Worm (Caenorhabditis elegans): ENCODE measurements around the gene znf-706.

The znf-706 gene

DNA sequence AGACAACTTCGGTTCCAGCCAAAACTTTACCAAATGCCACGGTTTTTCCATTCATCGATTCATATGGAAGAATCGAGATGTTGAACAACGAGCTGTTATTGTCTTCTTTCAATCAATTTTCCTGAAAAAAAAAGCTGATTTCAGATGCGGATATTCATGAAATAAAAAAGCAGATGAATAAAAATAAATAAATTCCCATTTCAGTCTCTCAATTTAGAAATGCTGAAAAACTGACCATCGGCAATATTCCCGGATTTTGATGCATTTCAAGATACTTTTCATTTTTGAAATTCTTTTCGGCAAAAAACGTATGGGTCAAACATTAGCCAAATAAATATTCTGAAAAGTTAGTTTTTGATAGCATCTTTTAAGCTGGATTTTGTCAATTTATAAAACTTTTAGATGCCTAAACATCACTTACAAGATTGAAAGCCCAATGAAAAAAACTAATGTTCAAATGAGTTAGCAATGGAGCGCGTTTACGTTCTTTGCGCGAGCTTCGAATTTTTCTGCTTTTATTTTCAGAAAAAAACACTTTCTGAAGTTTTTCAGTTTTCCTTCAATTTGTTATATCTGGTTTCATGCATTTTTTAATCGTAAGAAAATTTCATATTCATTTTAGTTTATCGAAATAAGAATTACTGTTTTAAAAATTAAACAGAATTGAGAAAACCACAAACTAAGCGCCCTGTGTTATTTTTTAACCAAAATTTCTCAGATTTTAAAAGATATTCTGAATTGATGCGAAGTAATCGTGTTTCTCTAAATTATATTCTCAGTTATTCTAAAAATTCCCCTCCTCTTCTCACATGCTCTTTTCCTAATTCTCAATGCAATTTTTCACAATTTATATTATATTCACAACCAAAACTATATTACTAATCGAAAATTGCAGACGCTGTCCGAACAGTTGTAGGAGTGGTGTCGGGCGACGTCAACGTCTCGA, 8.3 kb upstream of the znf-706 start, which contains the start of the genes C01F6.14 and fem-3:
C01F6.14 (minus strand) TSS at position 51 of the 946 bp plus-strand sequence.
fem-3 (plus strand) TSS at position 896 of the 946 bp plus-strand sequence.
- TF ChIP-seq sptf-2 (GFP tag; optimal IDR thresholded peaks at IDR 0.05), result no peak

DNA sequence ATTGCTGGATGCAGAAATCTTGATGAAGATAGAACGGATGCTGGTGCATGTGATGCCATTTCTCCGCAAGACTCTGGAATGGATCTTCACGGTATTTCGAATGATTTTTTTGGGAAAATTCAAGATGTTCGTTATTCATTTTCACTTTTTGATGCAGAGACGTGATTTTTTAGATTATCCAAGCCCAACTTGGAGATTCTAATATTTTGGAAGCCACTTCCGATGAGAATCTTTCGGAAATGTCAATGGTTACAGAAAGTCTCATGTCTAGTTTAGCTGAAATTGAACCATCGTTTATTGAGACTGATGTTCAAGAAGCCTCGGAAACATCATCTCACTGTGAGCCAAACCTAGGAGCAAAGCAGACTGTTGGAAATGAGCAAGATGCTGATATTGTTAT, 4.8 kb upstream of the znf-706 start:
- no peak for TF ChIP-seq K11D2.4 (GFP tag; IDR thresholded peaks at IDR 0.05)
- TF ChIP-seq ceh-40 (GFP tag; IDR thresholded peaks at IDR 0.05), result no peak
- no peak for TF ChIP-seq attf-5 (GFP tag; optimal IDR thresholded peaks at IDR 0.05)

DNA sequence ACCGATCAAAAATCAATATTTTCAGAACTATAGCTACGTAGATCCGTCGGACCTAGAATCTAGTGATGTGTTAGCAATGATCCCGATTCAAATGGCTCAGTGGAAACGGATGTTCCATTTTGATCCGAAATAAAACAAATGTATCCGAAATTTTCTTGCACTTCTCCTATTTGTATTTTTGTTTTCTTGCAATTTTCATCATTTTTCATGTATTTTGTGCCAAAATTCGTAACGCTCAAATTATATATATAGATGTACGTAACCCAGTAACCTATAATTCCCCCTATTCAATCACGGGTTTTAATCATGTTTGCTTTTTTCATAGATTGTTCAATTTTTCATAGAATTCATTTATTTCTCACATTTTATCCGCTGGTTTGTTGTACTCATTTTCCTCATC, 2.9 kb upstream of the znf-706 start, which contains the start of gene gldi-10:
gldi-10 (plus strand) TSS at position 301 of the 400 bp plus-strand sequence.
- no peak for TF ChIP-seq nhr-179 (tag; optimal IDR thresholded peaks at IDR 0.05)
- no peak for TF ChIP-seq F55B11.4 (tag; optimal IDR thresholded peaks at IDR 0.05; ENCODE audit: borderline replicate concordance, insufficient read depth)
- no peak for TF ChIP-seq lin-26 (GFP tag; IDR thresholded peaks at IDR 0.05)

DNA sequence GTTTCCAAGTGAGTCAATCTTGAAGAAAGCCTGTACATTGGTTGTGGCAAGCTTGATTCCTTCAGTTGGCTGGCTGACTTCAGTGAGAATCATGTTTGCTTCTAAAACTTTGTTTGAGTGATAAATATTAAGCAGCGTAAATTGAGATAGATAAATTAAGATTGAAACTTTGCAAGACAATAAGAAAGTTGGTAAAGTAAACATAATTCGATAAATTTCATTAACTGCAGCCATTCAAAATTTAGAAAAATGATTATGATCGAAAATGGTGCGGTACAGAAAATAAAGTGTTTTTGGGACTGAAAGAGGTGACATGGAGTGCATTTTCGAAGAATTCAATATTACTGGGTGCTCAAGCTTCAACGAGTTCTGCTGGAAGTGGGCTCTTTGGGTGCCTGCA, 478 bp downstream of the znf-706 start, which contains the start of gene icln-1:
icln-1 (minus strand) TSS at position 101 of the 400 bp plus-strand sequence.
- TF ChIP-seq attf-6 (GFP tag; IDR thresholded peaks at IDR 0.05), result 0 out of 2 replicates have a peak, but pooled peaks have one; percentile 35
- TF ChIP-seq madf-6 (GFP tag; IDR thresholded peaks at IDR 0.05), result peak; percentile 44; the same call in 1 of the 2 replicates
- no peak for TF ChIP-seq nhr-179 (tag; optimal IDR thresholded peaks at IDR 0.05)

DNA sequence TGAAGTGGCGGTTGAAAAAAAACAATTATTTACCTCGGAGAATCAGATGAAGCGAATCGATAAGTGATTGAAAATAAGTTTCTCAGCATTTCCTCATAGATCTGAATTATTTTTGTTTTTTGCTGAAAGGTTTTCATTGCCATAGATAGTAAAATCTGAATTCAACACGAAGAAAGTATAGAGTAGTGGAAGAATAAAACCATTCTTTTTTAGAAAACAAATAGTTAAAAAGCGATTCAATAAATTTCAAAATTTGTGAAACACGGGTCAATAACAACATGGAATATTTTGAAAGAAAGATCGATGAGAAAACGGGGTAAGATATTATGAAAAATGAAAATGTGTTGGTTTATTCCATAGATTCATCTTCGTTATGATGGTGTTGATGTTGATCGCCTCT, 1.7 kb downstream of the znf-706 start, which contains the start of gene mrpl-42:
mrpl-42 (minus strand) TSS at position 101 of the 400 bp plus-strand sequence.
- TF ChIP-seq bed-1 (GFP tag; IDR thresholded peaks at IDR 0.05) (no peak), F10E7.11 (tag; optimal IDR thresholded peaks at IDR 0.05) (no peak), ztf-28 (GFP tag; IDR thresholded peaks at IDR 0.05) (no peak), somi-1 (GFP tag; optimal IDR thresholded peaks at IDR 0.05) (no peak), lin-54 (GFP tag; optimal IDR thresholded peaks at IDR 0.05) (no peak), F23B12.7 (tag; optimal IDR thresholded peaks at IDR 0.05; ENCODE audit: insufficient read depth) (no peak), lag-1 (GFP tag; IDR thresholded peaks at IDR 0.05) (no peak), pbrm-1 (GFP tag; IDR thresholded peaks at IDR 0.05) (no peak), B0019.2 (GFP tag; conservative IDR thresholded peaks at IDR 0.05) (no peak), ccch-3 (GFP tag; optimal IDR thresholded peaks at IDR 0.05) (no peak), gei-17 (GFP tag; optimal IDR thresholded peaks at IDR 0.05) (no peak), aptf-3 (GFP tag; IDR thresholded peaks at IDR 0.05) (no peak), ekl-4 (GFP tag; IDR thresholded peaks at IDR 0.05) (no peak), xnd-1 (tag; optimal IDR thresholded peaks at IDR 0.05) (no peak), cebp-2 (GFP tag; IDR thresholded peaks at IDR 0.05) (no peak), C06A6.2 (GFP tag; conservative IDR thresholded peaks at IDR 0.05) (no peak), madf-3 (GFP tag; IDR thresholded peaks at IDR 0.05) (no peak), ceh-100 (GFP tag; IDR thresholded peaks at IDR 0.05) (no peak)

DNA sequence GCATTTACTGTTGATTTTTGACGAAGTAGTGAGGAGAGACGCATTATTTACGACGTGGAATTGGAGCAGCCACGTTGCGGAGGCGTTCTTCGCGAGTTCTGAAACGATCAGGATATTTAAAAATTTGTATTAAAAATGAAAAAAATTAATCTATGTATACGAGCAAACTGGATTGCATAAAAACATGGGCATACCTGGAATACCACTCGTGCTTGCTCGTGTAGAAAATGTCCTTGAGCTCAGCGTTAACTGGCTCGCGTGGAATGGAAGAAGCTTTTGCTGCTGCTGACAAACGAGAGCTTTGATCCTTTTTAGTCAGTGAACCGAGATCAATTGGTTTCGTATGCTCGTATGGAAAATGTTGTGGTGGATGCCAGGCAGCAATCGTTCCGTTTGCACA, 2.1 kb downstream of the znf-706 start, which contains the start of gene lpl-1:
lpl-1 (minus strand) TSS at position 101 of the 400 bp plus-strand sequence.
- peak; percentile 15 for TF ChIP-seq repo-1 (tag; optimal IDR thresholded peaks at IDR 0.05)
- no peak for TF ChIP-seq rec-8 (tag; optimal IDR thresholded peaks at IDR 0.05)

Data from whole organism, young adult.